Worm (Caenorhabditis elegans): ENCODE results near the gene best-12.

- TF ChIP-seq dao-5 (tag; optimal IDR thresholded peaks at IDR 0.05) = no peak
- TF ChIP-seq W03F9.2 (tag; optimal IDR thresholded peaks at IDR 0.05) = no peak
- no peak for TF ChIP-seq him-1 (tag; optimal IDR thresholded peaks at IDR 0.05)
These were observed 2.7 kb upstream of the best-12 start, which contains the start of gene ZK285.2 for ce11 chrV:16046573-16046972.
